Worm (Caenorhabditis elegans) whole organism, L4 larva: Measurements from ENCODE around the gene C07A9.12.
A peak's percentile ranks its signal among the peaks of the same experiment; 100 is the strongest.

ENCODE experiments used
- F10B5.3 ChIP-seq: sonication (generic microtip); optimal IDR thresholded peaks from 2 replicates; lab custom pipeline; 2016; ENCODE audit warnings: mild to moderate bottlenecking, missing genetic modification characterization, missing compliant biosample characterization
- F26F4.8 ChIP-seq: fragments of 200-800 bp; sonication (Bioruptor generic); conservative IDR thresholded peaks from 2 replicates; pipeline ENCODE4 v1.3.6; 2022; ENCODE audit warnings: missing genetic modification characterization, missing compliant biosample characterization
- F49E8.2 ChIP-seq: sonication (generic microtip); optimal IDR thresholded peaks from 2 replicates; lab custom pipeline; 2016; ENCODE audit warnings: missing compliant biosample characterization, mild to moderate bottlenecking, missing genetic modification characterization, borderline replicate concordance
- T26A8.4 ChIP-seq: fragments of 200-800 bp; sonication (Bioruptor generic); IDR thresholded peaks from 2 replicates; pipeline ENCODE4 v1.3.6; 2022; ENCODE audit warnings: missing genetic modification characterization, missing compliant biosample characterization
- Y48G9A.11 ChIP-seq: fragments of 200-800 bp; sonication (Bioruptor generic); IDR thresholded peaks from 2 replicates; pipeline ENCODE4 v1.3.6; 2022; ENCODE audit warnings: missing genetic modification reagents, missing genetic modification characterization, missing compliant biosample characterization
- ZK337.2 ChIP-seq: fragments of 200-800 bp; sonication (Bioruptor generic); IDR thresholded peaks from 2 replicates; pipeline ENCODE4 v1.3.6; 2022; ENCODE audit warnings: missing genetic modification reagents, missing genetic modification characterization, missing compliant biosample characterization
- aha-1 ChIP-seq: fragments of 150-350 bp; peaks from one replicate; lab custom pipeline; 2014; ENCODE audit warnings: missing biosample characterization, missing genetic modification characterization
- ceh-20 ChIP-seq: fragments of 200-800 bp; sonication (Bioruptor generic); IDR thresholded peaks from 2 replicates; pipeline ENCODE4 v1.3.6; 2022; ENCODE audit warnings: missing genetic modification reagents, missing genetic modification characterization, missing compliant biosample characterization
- daf-16 ChIP-seq, 3 experiments: sonication (generic microtip); optimal IDR thresholded peaks; 2 replicates each; lab custom pipeline; 2016 to 2017; ENCODE audit warnings: missing genetic modification characterization in 3 of 3, missing genetic modification reagents in 3 of 3, mild to moderate bottlenecking in 2 of 3, missing compliant biosample characterization in 2 of 3, missing biosample characterization in 1 of 3, moderate library complexity in 1 of 3
- dmd-6 ChIP-seq: fragments of 200-800 bp; sonication (Bioruptor generic); IDR thresholded peaks from 2 replicates; pipeline ENCODE4 v1.3.6; 2022; ENCODE audit warnings: missing genetic modification reagents, missing genetic modification characterization, missing compliant biosample characterization
- dmd-8 ChIP-seq: fragments of 200-800 bp; sonication (Bioruptor generic); IDR thresholded peaks from 2 replicates; pipeline ENCODE4 v1.3.6; 2022; ENCODE audit warnings: missing genetic modification characterization, missing compliant biosample characterization
- dve-1 ChIP-seq: sonication (generic microtip); optimal IDR thresholded peaks from 2 replicates; lab custom pipeline; 2017; ENCODE audit warnings: antibody characterized with exemption, mild to moderate bottlenecking, missing genetic modification characterization, missing compliant biosample characterization; ENCODE audit not compliant: insufficient read depth
- fkh-10 ChIP-seq: fragments of 150-350 bp; optimal IDR thresholded peaks from 2 replicates; lab custom pipeline; 2014; ENCODE audit warnings: missing biosample characterization, missing genetic modification reagents, missing genetic modification characterization
- hif-1 ChIP-seq, 2 experiments: sonication (generic microtip); optimal IDR thresholded peaks; 2 replicates each; lab custom pipeline; 2016 to 2017; ENCODE audit warnings: missing compliant biosample characterization in 2 of 2, missing genetic modification characterization in 2 of 2, missing genetic modification reagents in 2 of 2, missing genotype in 2 of 2, mild to moderate bottlenecking in 1 of 2
- hlh-11 ChIP-seq: fragments of 200-800 bp; sonication (Bioruptor generic); optimal IDR thresholded peaks from 2 replicates; lab custom pipeline; 2018; ENCODE audit warnings: mild to moderate bottlenecking, missing genetic modification characterization, missing compliant biosample characterization
- hlh-30 ChIP-seq: sonication (generic microtip); optimal IDR thresholded peaks from 2 replicates; lab custom pipeline; 2017; ENCODE audit warnings: antibody characterized with exemption, mild to moderate bottlenecking, missing genetic modification characterization, missing compliant biosample characterization; ENCODE audit not compliant: insufficient read depth
- hmg-1.1 ChIP-seq: fragments of 200-800 bp; sonication (Bioruptor generic); IDR thresholded peaks from 2 replicates; pipeline ENCODE4 v1.3.6; 2022; ENCODE audit warnings: missing genetic modification reagents, missing genetic modification characterization, missing compliant biosample characterization
- jun-1 ChIP-seq: fragments of 150-350 bp; optimal IDR thresholded peaks from 2 replicates; lab custom pipeline; 2014; ENCODE audit warnings: missing biosample characterization, missing genetic modification reagents, missing genetic modification characterization
- lim-7 ChIP-seq: fragments of 200-800 bp; sonication (Bioruptor generic); IDR thresholded peaks from 2 replicates; pipeline ENCODE4 v1.3.6; 2022; ENCODE audit warnings: missing genetic modification characterization, missing compliant biosample characterization
- lin-1 ChIP-seq: fragments of 200-800 bp; sonication (Bioruptor generic); IDR thresholded peaks from 2 replicates; pipeline ENCODE4 v1.3.6; 2022; ENCODE audit warnings: missing genetic modification reagents, missing genetic modification characterization, missing compliant biosample characterization
- lin-38 ChIP-seq: fragments of 200-800 bp; sonication (Bioruptor generic); IDR thresholded peaks from 2 replicates; pipeline ENCODE4 v1.3.6; 2022; ENCODE audit warnings: missing genetic modification reagents, missing genetic modification characterization, missing compliant biosample characterization
- lin-39 ChIP-seq: fragments of 150-350 bp; optimal IDR thresholded peaks from 2 replicates; lab custom pipeline; 2014; ENCODE audit warnings: missing biosample characterization, missing genetic modification reagents, missing genetic modification characterization
- madf-5 ChIP-seq, 2 experiments: fragments of 200-800 bp; sonication (Bioruptor generic); IDR thresholded peaks; 2 replicates each; pipeline ENCODE4 v1.3.6; 2022; ENCODE audit warnings: missing compliant biosample characterization in 2 of 2, missing genetic modification characterization in 2 of 2
- mdl-1 ChIP-seq, 2 experiments: fragments of 150-350 bp in 1 of 2; sonication (generic microtip) in 1 of 2; optimal IDR thresholded peaks; 2 replicates each; lab custom pipeline; 2014 to 2017; ENCODE audit warnings: missing biosample characterization in 2 of 2, missing genetic modification characterization in 2 of 2
- mdt-29 ChIP-seq: fragments of 200-800 bp; sonication (Bioruptor generic); IDR thresholded peaks from 2 replicates; pipeline ENCODE4 v1.3.6; 2022; ENCODE audit warnings: missing genetic modification reagents, missing genetic modification characterization, missing compliant biosample characterization
- nhr-10 ChIP-seq: fragments of 150-350 bp; optimal IDR thresholded peaks from 2 replicates; lab custom pipeline; 2014; ENCODE audit warnings: missing biosample characterization, missing genetic modification characterization
- nhr-102 ChIP-seq: sonication (generic microtip); optimal IDR thresholded peaks from 2 replicates; lab custom pipeline; 2016; ENCODE audit warnings: mild to moderate bottlenecking, missing genetic modification characterization, moderate library complexity, missing compliant biosample characterization
- nhr-11 ChIP-seq: fragments of 150-350 bp; optimal IDR thresholded peaks from 2 replicates; lab custom pipeline; 2014; ENCODE audit warnings: missing biosample characterization, missing genetic modification characterization
- nhr-25 ChIP-seq: sonication (generic microtip); optimal IDR thresholded peaks from 2 replicates; lab custom pipeline; 2017; ENCODE audit warnings: missing genetic modification characterization, mild to moderate bottlenecking, missing compliant biosample characterization, antibody characterized with exemption, moderate library complexity, borderline replicate concordance; ENCODE audit not compliant: insufficient read depth
- nhr-28 ChIP-seq: fragments of 150-350 bp; optimal IDR thresholded peaks from 2 replicates; lab custom pipeline; 2014; ENCODE audit warnings: missing biosample characterization, missing genetic modification characterization
- nhr-48 ChIP-seq: sonication (generic microtip); optimal IDR thresholded peaks from 2 replicates; lab custom pipeline; 2016; ENCODE audit warnings: mild to moderate bottlenecking, missing genetic modification characterization, missing compliant biosample characterization
- nhr-76 ChIP-seq: fragments of 150-350 bp; optimal IDR thresholded peaks from 2 replicates; lab custom pipeline; 2014; ENCODE audit warnings: missing biosample characterization, missing genetic modification characterization
- nhr-77 ChIP-seq: fragments of 150-350 bp; optimal IDR thresholded peaks from 2 replicates; lab custom pipeline; 2014; ENCODE audit warnings: missing biosample characterization, missing genetic modification characterization
- php-3 ChIP-seq: fragments of 200-800 bp; sonication (Bioruptor generic); IDR thresholded peaks from 2 replicates; pipeline ENCODE4 v1.3.6; 2022; ENCODE audit warnings: missing genetic modification reagents, missing genetic modification characterization, missing compliant biosample characterization
- pqm-1 ChIP-seq: sonication (generic microtip); optimal IDR thresholded peaks from 2 replicates; lab custom pipeline; 2017; ENCODE audit warnings: missing biosample characterization, missing genetic modification characterization
- set-16 ChIP-seq: fragments of 200-800 bp; sonication (Bioruptor generic); IDR thresholded peaks from 2 replicates; pipeline ENCODE4 v1.3.6; 2022; ENCODE audit warnings: missing genetic modification reagents, missing genetic modification characterization, missing compliant biosample characterization
- spr-3 ChIP-seq: fragments of 200-800 bp; sonication (Bioruptor generic); optimal IDR thresholded peaks from 2 replicates; lab custom pipeline; 2018; ENCODE audit warnings: mild to moderate bottlenecking, missing genetic modification characterization, missing compliant biosample characterization
- tra-1 ChIP-seq: fragments of 200-800 bp; sonication (Bioruptor generic); IDR thresholded peaks from 2 replicates; pipeline ENCODE4 v1.3.6; 2022; ENCODE audit warnings: missing genetic modification reagents, missing genetic modification characterization, missing compliant biosample characterization
- unc-39 ChIP-seq: sonication (generic microtip); optimal IDR thresholded peaks from 2 replicates; lab custom pipeline; 2017; ENCODE audit warnings: missing biosample characterization, missing genetic modification characterization
- unc-62 ChIP-seq, 3 experiments: fragments of 150-350 bp in 1 of 3; sonication (generic microtip); optimal IDR thresholded peaks in 2 of 3; peaks in 1 of 3; 1 replicate in 1 of 3; 2 replicates in 2 of 3; lab custom pipeline; 2014 to 2017; ENCODE audit warnings: missing biosample characterization in 3 of 3, missing genetic modification characterization in 3 of 3, missing genetic modification reagents in 3 of 3, missing genotype in 1 of 3
- ztf-7 ChIP-seq: fragments of 150-350 bp; optimal IDR thresholded peaks from 2 replicates; lab custom pipeline; 2014; ENCODE audit warnings: missing biosample characterization, missing genetic modification characterization

C07A9.12 gene

ce11 chrIII:9733333-9733732 lies 6.0 kb upstream of the C07A9.12 start:
- TF ChIP-seq nhr-76 (tag; lab: Kevin White, UChicago) = no peak
- TF ChIP-seq mdt-29 = no peak
- peak in 1 of 2 experiments; percentile 55 for TF ChIP-seq unc-62 (GFP tag; optimal IDR thresholded peaks at IDR 0.05 in 1 of 2; lab: Kevin White, UChicago)
- TF ChIP-seq unc-62 (tag; optimal IDR thresholded peaks at IDR 0.05; lab: Kevin White, UChicago) = no peak

- TF ChIP-seq unc-62 (GFP tag; optimal IDR thresholded peaks at IDR 0.05 in 1 of 2; lab: Kevin White, UChicago) (peak in 1 of 2 experiments; percentile 99), unc-62 (tag; optimal IDR thresholded peaks at IDR 0.05; lab: Kevin White, UChicago) (no peak), ZK337.2 (GFP tag; lab: Robert Waterston, UW) (peak; percentile 26; the same call in 1 of the 2 replicates), nhr-11 (tag; lab: Kevin White, UChicago) (peak; percentile 16), tra-1 (GFP tag; lab: Robert Waterston, UW) (peak; percentile 64; the same call in 1 of the 2 replicates), T26A8.4 (no peak), ceh-20 (peak; percentile 83), Y48G9A.11 (no peak)
These were observed 4.1 kb upstream of the C07A9.12 start for ce11 chrIII:9731313-9731912.

DNA sequence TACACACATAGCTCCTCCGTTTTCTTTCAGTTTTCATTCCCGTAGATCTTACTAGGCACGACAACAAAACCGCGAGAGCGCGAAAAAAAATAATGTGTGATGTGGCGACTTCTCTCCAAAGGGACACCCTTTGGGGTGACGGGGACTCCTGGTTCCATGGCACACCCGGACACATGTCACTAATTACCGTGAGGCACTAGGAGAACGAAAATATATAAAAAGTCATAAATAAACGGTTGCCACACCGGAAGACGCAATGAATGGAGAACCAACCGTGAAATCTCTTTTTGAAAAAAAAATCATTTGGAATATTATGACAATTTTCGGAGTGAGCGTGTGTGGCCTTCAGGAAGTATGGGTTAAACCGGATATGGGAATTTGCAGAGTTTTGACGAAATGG lies 3.1 kb upstream of the C07A9.12 start:
- no peak for TF ChIP-seq spr-3
- TF ChIP-seq aha-1 (tag; lab: Kevin White, UChicago) = peak; percentile 80
- TF ChIP-seq lim-7 (GFP tag; lab: Robert Waterston, UW) = no peak
- TF ChIP-seq, all 104 proteins: peak for 1

DNA sequence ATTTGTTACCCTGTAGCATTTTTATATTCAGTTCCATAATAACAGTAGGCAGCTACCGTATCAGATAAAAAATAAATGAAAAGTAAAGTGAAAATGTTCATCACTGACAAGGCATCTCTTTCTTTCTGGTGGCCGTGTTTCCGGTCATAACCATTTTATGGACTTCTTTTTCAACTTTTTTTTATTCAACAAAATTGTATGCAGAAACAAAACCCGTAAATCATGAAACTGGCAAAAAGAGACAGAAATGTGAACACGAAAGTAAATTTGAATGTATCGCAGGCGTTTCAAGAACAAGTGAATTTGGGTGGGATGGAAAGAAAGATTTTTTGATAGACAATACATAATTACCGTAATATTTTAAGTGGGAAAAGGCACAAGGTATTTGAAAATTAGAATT lies 2.2 kb downstream of the C07A9.12 start, which contains the start of gene clec-162:
clec-162 (minus strand) TSS at position 101 of the 400 bp plus-strand sequence.
- TF ChIP-seq nhr-25 (tag; lab: Kevin White, UChicago) (no peak), lin-39 (tag; lab: Kevin White, UChicago) (no peak), nhr-10 (tag; lab: Kevin White, UChicago) (no peak), Y48G9A.11 (no peak), ztf-7 (tag; lab: Kevin White, UChicago) (no peak), jun-1 (tag; lab: Kevin White, UChicago) (no peak), fkh-10 (no peak), lin-38 (GFP tag; lab: Robert Waterston, UW) (no peak), F49E8.2 (tag; lab: Kevin White, UChicago) (no peak), nhr-28 (tag; lab: Kevin White, UChicago) (no peak), pqm-1 (tag; lab: Kevin White, UChicago) (no peak), hif-1 (tag; optimal IDR thresholded peaks at IDR 0.05; lab: Kevin White, UChicago) (no peak), unc-39 (tag; lab: Kevin White, UChicago) (no peak), hlh-30 (tag; lab: Kevin White, UChicago) (no peak), F26F4.8 (GFP tag; lab: Robert Waterston, UW) (no peak), F10B5.3 (tag; lab: Kevin White, UChicago) (no peak), hmg-1.1 (GFP tag; lab: Robert Waterston, UW) (no peak)

- peak in 1 of 2 experiments; percentile 34 for TF ChIP-seq mdl-1 (tag; optimal IDR thresholded peaks at IDR 0.05; lab: Kevin White, UChicago)
- TF ChIP-seq php-3 = peak; percentile 94
- TF ChIP-seq hlh-11 (tag; lab: Kevin White, UChicago) = peak; percentile 84
- peak; percentile 36 for TF ChIP-seq hlh-30 (tag; lab: Kevin White, UChicago)
- TF ChIP-seq dmd-8 (GFP tag; lab: Robert Waterston, UW) = no peak
- TF ChIP-seq tra-1 (GFP tag; lab: Robert Waterston, UW) = 0 out of 2 replicates have a peak, but pooled peaks have one; percentile 56
- no peak for TF ChIP-seq set-16 (GFP tag; lab: Robert Waterston, UW)
- TF ChIP-seq nhr-102 (tag; lab: Kevin White, UChicago) = peak; percentile 13
- peak; percentile 91 for TF ChIP-seq dmd-6 (GFP tag; lab: Robert Waterston, UW)
- no peak for TF ChIP-seq hmg-1.1 (GFP tag; lab: Robert Waterston, UW)
- TF ChIP-seq nhr-28 (tag; lab: Kevin White, UChicago) = peak; percentile 95
- no peak for TF ChIP-seq lin-1 (GFP tag; lab: Robert Waterston, UW)
- TF ChIP-seq pqm-1 (tag; lab: Kevin White, UChicago) = peak; percentile 98
- no peak for TF ChIP-seq daf-16 (GFP tag; optimal IDR thresholded peaks at IDR 0.05; lab: Kevin White, UChicago)
- peak; percentile 89 for TF ChIP-seq daf-16 (tag; optimal IDR thresholded peaks at IDR 0.05; lab: Kevin White, UChicago)
- TF ChIP-seq nhr-77 (tag; lab: Kevin White, UChicago) = peak; percentile 77
- peak; percentile 73 for TF ChIP-seq dve-1 (tag; lab: Kevin White, UChicago)
- no peak for TF ChIP-seq madf-5 (GFP tag; IDR thresholded peaks at IDR 0.05; lab: Robert Waterston, UW)
- TF ChIP-seq nhr-48 (tag; lab: Kevin White, UChicago) = peak; percentile 27
These were observed 5.3 kb downstream of the C07A9.12 start for ce11 chrIII:9721991-9722390.
